Fruit fly (Drosophila melanogaster) ovary, adult (tissue): ENCODE measurements around the gene mei-41.

Source experiments
- CG17801 ChIP-seq: fragments of 200-800 bp; optimal IDR thresholded peaks from 2 replicates; lab custom pipeline; 2019; ENCODE audit warnings: missing biosample characterization, mild to moderate bottlenecking, missing genetic modification characterization, moderate library complexity; ENCODE audit not compliant: partially characterized antibody

The mei-41 gene

dm6 chrX:16405209-16405608 is 13.7 kb downstream of the mei-41 start, which contains the start of gene CG4301:
CG4301 (plus strand) TSS chrX:16405509.
- TF ChIP-seq CG17801 (GFP tag; lab: Kevin White, UChicago), result no peak

- TF ChIP-seq CG17801 (GFP tag; lab: Kevin White, UChicago), result no peak
Measured at dm6 chrX:16406083-16406482, 14.6 kb downstream of the mei-41 start.

DNA sequence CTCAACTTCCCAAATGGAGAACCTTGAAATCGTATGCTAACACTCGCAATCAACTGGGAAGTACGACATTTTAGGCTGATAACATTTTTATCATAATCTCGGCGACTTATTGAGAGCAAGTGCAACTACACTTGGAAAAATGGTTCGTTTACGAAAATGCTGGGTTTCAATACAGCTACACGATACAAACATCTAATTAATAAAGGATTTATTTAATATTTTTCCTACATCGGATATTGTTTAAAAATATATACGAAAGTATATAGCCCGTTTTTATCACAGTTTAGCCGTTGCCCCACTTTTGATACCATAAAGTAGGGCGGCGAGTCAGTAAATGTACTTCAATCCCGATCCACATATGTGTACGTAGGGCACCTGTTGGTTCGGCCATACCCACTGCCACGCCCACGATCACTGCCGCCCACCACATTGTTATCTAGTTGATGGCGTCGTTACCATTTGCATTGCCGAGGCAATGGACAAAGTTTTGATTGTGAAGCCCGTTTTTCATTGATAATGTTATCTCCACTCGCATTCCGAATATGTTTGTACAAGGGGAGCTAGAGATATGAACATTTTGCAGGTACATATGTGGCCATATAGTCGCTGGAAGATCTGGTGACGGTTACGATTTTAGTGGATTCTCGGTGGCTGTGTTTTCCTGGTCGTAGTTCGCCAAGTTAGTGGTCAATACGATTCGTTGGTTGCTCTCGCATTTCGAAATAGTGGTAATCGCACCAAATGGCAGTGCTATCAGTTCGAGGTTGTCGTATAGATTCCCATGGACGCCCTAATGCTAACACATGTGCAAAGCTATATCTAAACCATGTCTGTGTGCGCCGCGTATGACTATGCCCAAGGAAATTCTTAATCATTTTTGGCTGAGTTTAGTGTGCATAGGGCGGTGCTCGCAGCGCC is 23.2 kb downstream of the mei-41 start, which contains the start of gene Traf-like:
Gene Traf-like (plus strand): TSS at position 596 of the 918 bp plus-strand sequence.
- TF ChIP-seq CG17801 (GFP tag; lab: Kevin White, UChicago), result no peak

DNA sequence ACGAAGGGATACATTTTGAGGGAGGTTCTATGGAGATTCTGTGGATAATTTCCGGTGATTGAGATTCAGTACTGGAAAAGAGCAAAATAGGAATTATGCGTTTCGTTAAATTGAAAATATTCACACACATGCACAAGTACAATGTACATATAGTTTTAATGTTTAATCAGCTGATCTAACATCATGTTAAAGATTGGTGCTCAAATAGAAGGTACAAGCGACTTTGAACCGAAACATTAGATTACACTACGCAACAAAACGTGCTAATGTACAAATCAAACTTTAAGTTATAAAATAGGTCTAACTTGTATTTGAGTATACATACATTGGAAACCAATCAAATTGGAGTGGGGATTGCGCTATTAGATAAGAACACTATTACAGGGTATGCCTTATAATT is 28.6 kb downstream of the mei-41 start:
- TF ChIP-seq CG17801 (GFP tag; lab: Kevin White, UChicago), result no peak

DNA sequence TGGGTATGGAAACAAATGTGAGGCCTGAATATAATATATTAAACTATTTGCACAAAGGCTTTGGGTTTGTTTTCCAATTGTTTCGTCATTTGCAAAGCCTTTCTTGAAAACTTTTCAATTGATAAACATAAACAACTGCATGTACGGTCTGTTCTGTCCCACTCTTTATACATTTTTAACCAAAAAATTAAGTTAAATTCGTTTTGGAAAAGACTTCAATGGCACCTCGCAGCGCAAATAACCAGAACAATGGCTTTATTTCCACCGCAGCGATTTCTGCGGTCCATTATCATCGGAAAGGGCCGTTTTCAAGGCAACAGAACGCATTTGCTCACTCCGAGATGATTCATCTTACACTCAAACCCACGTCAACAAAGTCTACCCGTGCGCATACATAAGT is 29.4 kb downstream of the mei-41 start:
- no peak for TF ChIP-seq CG17801 (GFP tag; lab: Kevin White, UChicago)

DNA sequence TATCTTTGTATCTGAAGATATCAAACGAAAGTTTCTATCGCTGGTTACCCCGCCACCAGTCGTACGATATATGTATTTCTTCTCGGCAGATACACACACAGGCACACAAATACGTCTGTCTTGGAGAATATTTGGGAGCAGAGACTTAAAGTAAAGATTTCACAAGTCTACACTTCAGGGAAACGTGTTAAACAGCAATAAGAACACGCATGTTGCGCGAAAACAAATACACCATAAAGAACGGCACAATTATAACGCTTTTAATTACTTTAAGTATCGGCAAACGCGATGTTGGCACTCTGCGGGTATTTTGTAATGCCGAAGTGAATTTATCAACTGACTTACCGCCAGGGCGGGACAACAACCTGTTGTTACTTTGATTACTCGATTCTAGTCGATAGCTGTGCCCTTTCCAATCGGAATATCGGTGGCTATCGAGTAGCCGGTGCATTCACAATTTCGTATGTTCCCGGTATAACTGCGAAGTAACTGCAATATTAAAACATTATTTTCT is 30.5 kb downstream of the mei-41 start, which contains the start of gene AnxB11:
Gene AnxB11 (minus strand): TSS at position 367 of the 514 bp plus-strand sequence.
- TF ChIP-seq CG17801 (GFP tag; lab: Kevin White, UChicago), result no peak

- TF ChIP-seq CG17801 (GFP tag; lab: Kevin White, UChicago), result peak; percentile 37
Measured at dm6 chrX:16422466-16423124, 31.1 kb downstream of the mei-41 start, which contains the start of gene hang. hang (plus strand) TSS chrX:16422831.

DNA sequence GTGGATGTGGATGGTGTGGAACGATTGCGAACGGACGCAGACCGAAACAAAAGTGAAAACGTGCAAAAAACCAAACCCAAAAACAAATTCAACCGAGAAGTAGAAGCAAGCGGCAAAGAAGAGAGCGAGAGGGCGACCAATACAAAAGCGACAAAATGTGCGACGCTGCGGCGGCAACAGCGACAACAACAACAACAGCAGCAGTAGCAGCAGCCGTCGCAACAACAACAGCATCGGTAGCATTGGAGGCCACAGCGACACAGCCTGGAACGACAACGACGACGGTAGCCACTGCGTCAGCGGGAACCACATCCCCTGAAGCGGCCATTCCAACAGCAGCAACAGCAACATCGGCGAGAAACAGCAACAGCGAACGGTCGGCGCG is 31.6 kb downstream of the mei-41 start:
- TF ChIP-seq CG17801 (GFP tag; lab: Kevin White, UChicago), result peak; percentile 36

DNA sequence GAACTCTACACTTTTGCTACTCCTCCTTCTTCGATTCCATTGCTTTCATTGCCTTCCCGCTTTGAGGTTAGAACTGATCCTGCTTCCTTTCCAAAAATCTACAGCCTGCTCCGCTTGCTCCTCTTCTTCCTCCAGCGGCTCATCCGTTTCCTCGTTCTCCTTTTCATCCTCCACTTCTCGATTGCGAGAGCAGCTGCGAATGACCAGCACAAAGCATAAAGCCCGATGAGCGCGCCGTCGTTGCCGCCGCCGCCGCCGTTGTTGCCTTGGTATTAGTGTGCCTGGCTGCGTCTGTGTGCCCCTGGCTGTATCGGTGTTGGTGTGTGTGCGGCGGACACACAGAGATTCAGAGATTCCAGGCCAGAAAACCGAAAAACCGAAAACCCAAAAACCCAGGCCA is 32.8 kb downstream of the mei-41 start:
- TF ChIP-seq CG17801 (GFP tag; lab: Kevin White, UChicago), result no peak

DNA sequence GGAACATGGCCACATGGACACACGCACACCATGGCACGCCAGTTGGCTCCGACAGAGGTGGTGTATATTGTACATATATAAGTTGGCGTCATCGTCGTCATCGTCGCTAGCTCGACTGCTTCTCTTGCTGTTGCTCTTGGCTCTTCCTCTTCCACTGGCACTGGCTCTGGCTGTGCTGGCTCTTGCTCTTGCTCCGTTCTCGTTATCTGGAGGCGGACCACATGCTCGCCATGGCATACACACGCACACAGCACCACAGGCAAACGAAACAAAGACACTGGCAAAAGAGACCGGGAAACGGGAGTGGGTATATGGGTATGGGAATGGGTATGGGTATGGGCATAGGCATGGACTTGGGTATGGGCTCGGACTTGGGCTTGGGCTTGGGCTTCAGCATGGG is 33.6 kb downstream of the mei-41 start:
- TF ChIP-seq CG17801 (GFP tag; lab: Kevin White, UChicago), result no peak

- no peak for TF ChIP-seq CG17801 (GFP tag; lab: Kevin White, UChicago)
Measured at dm6 chrX:16426478-16427052, 35.1 kb downstream of the mei-41 start.

DNA sequence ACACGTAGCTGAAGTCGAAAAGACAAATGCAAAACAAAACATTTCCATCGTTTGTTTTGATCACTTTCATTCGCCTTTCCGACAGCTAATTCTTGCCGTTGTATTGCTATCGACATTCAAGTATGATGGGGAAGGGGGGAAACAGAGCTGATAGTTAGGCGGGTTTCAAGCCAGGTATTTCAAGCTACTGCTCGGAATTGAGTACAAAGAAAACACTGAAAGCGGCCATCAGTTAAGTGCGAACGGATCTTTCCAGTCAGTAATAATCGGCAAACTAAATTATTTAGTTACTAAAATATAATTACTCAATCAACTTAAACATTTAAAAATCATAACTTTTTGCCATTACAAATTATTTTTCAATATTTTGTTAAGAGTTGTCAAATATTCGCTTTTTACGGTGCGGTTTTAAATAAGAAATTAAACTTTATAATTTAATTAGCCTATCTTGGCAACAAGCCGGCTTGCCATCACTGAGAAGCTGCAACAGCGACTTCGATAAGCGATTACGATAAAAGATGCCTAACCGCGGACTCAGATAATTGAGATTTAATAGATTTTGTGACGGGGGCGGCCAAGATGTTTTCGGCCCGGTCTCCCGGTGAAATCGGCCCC is 36.4 kb downstream of the mei-41 start:
- TF ChIP-seq CG17801 (GFP tag; lab: Kevin White, UChicago), result no peak

DNA sequence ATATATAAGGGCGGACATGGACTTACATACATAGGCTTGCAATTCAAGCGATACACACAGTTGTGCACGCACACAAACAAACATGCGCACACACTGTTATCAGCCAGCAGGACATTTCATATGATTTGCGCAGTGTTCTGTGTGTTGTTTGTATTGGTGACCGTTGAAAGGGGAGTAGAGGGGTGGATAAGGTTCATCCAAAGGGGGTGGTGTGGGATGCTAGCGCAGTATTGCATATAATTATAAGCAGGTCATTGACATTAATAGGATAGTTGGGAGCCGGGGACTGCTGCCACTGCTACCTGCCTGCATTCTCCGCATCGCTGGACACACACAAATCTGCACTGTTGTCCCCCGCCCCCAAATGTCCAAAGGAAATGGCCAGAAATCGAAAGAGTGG is 37.0 kb downstream of the mei-41 start:
- TF ChIP-seq CG17801 (GFP tag; lab: Kevin White, UChicago), result no peak

DNA sequence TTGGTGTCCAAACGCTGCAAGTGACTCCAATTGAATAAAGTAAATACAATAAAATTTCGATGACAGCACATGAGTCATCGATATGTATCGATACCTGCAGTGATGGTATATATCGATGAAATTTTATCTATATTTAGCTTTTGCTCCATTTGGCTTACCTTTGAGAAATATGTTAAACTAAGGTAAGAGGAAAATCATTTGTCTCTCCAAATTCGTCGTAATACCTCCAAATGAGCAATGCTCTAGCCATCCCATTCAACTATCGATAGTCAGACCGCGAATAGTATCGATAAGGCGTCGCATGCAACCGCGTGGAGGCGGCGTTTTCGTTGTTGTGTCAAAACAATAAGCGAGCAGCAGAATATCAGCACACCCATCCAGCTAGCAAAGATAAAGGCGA is 49.7 kb downstream of the mei-41 start, which contains the start of the genes Cdc50 and rngo:
Gene Cdc50 (minus strand): TSS at position 52 of the 400 bp plus-strand sequence.
Gene rngo (plus strand): TSS at position 189 of the 400 bp plus-strand sequence.
- peak; percentile 46 for TF ChIP-seq CG17801 (GFP tag; lab: Kevin White, UChicago)
